Fruit fly (Drosophila melanogaster) Kc167 (cell line): ENCODE measurements around the gene CG33700.

Experiments used
- Sin3A ChIP-seq: fragments of >200 bp; optimal IDR thresholded peaks from 2 replicates; lab custom pipeline; 2018; ENCODE audit warnings: missing external identifiers
- h ChIP-seq: fragments of >200 bp; optimal IDR thresholded peaks from 3 replicates; lab custom pipeline; 2018; ENCODE audit warnings: missing external identifiers
- insv ChIP-seq: fragments of >200 bp; optimal IDR thresholded peaks from 3 replicates; lab custom pipeline; 2018; ENCODE audit warnings: missing external identifiers
- psq ChIP-seq: fragments of >200 bp; optimal IDR thresholded peaks from 2 replicates; lab custom pipeline; 2017; ENCODE audit warnings: missing external identifiers
- ttk ChIP-seq: sonication (Bioruptor generic); optimal IDR thresholded peaks from 2 replicates; lab custom pipeline; 2017; ENCODE audit warnings: missing external identifiers

DNA sequence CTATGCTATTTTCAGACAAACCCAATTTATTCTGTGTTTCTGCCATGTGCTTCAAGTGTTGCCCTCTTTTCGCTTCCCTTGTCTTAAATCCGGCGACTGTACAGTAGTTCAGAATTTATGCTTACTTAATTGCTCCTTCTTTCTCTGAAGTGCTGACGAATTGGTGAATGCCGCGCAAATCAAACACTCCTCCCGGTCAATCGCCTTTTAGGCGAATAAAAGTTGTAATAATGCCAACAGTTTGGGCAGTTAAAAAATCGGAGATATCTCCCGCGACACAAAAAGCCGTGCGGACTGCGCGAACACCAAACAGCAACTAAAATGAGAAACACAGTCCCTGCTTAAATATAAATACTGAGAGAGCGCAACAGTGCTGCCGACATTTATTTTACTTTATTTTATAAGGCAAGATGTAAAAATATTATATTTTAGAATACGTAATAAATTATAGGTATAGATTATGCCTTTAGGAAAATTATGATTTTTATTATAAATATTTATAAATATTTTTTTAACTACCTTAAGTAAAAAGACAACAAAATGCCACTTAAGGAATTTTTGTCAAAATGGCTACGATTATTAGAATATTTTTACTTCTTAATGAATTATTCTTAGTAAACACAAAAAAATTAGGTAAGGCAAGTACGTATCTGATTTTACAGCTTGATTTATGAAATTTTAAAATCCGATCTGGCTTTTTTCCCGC is 20.2 kb downstream of the CG33700 start, which contains the start of gene path:
- TF ChIP-seq insv (no peak), Sin3A (no peak), h (lab: Kevin White, UChicago) (no peak), ttk (lab: Kevin White, UChicago) (no peak), psq (lab: Kevin White, UChicago) (no peak)
